Fruit fly (Drosophila melanogaster) whole organism, adult: ENCODE measurements around the gene SPoCk.

Source experiments
- CG12768 ChIP-seq: fragments of 200-800 bp; sonication (Bioruptor generic); optimal IDR thresholded peaks from 2 replicates; lab custom pipeline; 2017; ENCODE audit warnings: missing biosample characterization, missing genetic modification characterization, mild to moderate bottlenecking, moderate library complexity, missing genetic modification reagents
- CG33017 ChIP-seq: fragments of 200-800 bp; sonication (Bioruptor generic); optimal IDR thresholded peaks from 2 replicates; lab custom pipeline; 2018; ENCODE audit warnings: missing biosample characterization, mild to moderate bottlenecking, missing genetic modification characterization, moderate library complexity
- Hr96 ChIP-seq: fragments of 200-800 bp; sonication (Bioruptor generic); optimal IDR thresholded peaks from 2 replicates; lab custom pipeline; 2016; ENCODE audit warnings: missing biosample characterization, missing genetic modification characterization
- kay ChIP-seq: fragments of 200-800 bp; sonication (Bioruptor generic); peaks from one replicate; lab custom pipeline; 2016; ENCODE audit warnings: missing biosample characterization, missing genetic modification characterization, borderline replicate concordance
- ovo ChIP-seq: fragments of 200-800 bp; sonication (Bioruptor generic); optimal IDR thresholded peaks from 2 replicates; lab custom pipeline; 2016; ENCODE audit warnings: missing biosample characterization, missing genetic modification characterization

dm6 chr3L:22742121-22742531, 7.1 kb upstream of the SPoCk start:
- TF ChIP-seq kay: no peak
- no peak for TF ChIP-seq ovo
- no peak for TF ChIP-seq CG12768 (GFP tag; lab: Kevin White, UChicago)
- no peak for TF ChIP-seq CG33017 (tag; lab: Kevin White, UChicago)
- TF ChIP-seq Hr96 (GFP tag; lab: Kevin White, UChicago): no peak
